Fruit fly (Drosophila melanogaster) whole organism: Measurements from ENCODE around the gene CG14853.

ENCODE experiments used
- CG8478 ChIP-seq: fragments of >200 bp; optimal IDR thresholded peaks from 2 replicates; lab custom pipeline; 2018; ENCODE audit warnings: inconsistent platforms
- Dll ChIP-seq: fragments of >200 bp; optimal IDR thresholded peaks from 2 replicates; lab custom pipeline; 2017
- EcR ChIP-seq, 2 experiments: fragments of >200 bp; optimal IDR thresholded peaks; 2 replicates each; lab custom pipeline; 2017; ENCODE audit warnings: missing biosample characterization in 2 of 2, missing genetic modification characterization in 2 of 2, missing genetic modification reagents in 2 of 2
- pan ChIP-seq: fragments of >200 bp; optimal IDR thresholded peaks from 2 replicates; lab custom pipeline; 2017
- psq ChIP-seq: fragments of >200 bp; optimal IDR thresholded peaks from 2 replicates; lab custom pipeline; 2017
- usp ChIP-seq: fragments of >200 bp; optimal IDR thresholded peaks from 2 replicates; lab custom pipeline; 2017; ENCODE audit warnings: missing biosample characterization, missing genetic modification characterization, mixed read lengths

Gene CG14853

dm6 chr3R:14622571-14622970 is 13.1 kb downstream of the CG14853 start:
- TF ChIP-seq Dll (lab: Kevin White, UChicago) (no peak), psq (no peak), pan (lab: Kevin White, UChicago) (no peak), usp (no peak)

dm6 chr3R:14624088-14624619 is 14.7 kb downstream of the CG14853 start:
- TF ChIP-seq pan (lab: Kevin White, UChicago), result no peak
- no peak for TF ChIP-seq psq
- no peak for TF ChIP-seq usp
- TF ChIP-seq CG8478 (lab: Kevin White, UChicago), result no peak
- no peak for TF ChIP-seq Dll (lab: Kevin White, UChicago)
- no peak for TF ChIP-seq EcR (GFP tag; optimal IDR thresholded peaks at IDR 0.05; lab: Kevin White, UChicago)

dm6 chr3R:14624671-14625070 is 15.2 kb downstream of the CG14853 start:
- TF ChIP-seq EcR (GFP tag; optimal IDR thresholded peaks at IDR 0.05; lab: Kevin White, UChicago) (no peak), Dll (lab: Kevin White, UChicago) (no peak), usp (no peak)

dm6 chr3R:14625215-14626156 is 16.0 kb downstream of the CG14853 start, which contains the start of the genes put and His4r:
put (minus strand) TSS chr3R:14625703.
His4r (plus strand) TSS chr3R:14625755.
- TF ChIP-seq Dll (lab: Kevin White, UChicago) (no peak), psq (no peak), CG8478 (lab: Kevin White, UChicago) (no peak), pan (lab: Kevin White, UChicago) (no peak), EcR (GFP tag; optimal IDR thresholded peaks at IDR 0.05; lab: Kevin White, UChicago) (no peak), usp (no peak)

- TF ChIP-seq EcR (GFP tag; optimal IDR thresholded peaks at IDR 0.05; lab: Kevin White, UChicago) (no peak), Dll (lab: Kevin White, UChicago) (no peak), usp (no peak), pan (lab: Kevin White, UChicago) (no peak), psq (no peak), CG8478 (lab: Kevin White, UChicago) (no peak)
Observed at dm6 chr3R:14626781-14627180, 17.3 kb downstream of the CG14853 start.

dm6 chr3R:14630119-14630623 is 20.7 kb downstream of the CG14853 start, which contains the start of gene Cad88C:
Cad88C (plus strand) TSS chr3R:14630478.
- TF ChIP-seq Dll (lab: Kevin White, UChicago), result no peak
- TF ChIP-seq usp, result no peak
- no peak for TF ChIP-seq CG8478 (lab: Kevin White, UChicago)
- no peak for TF ChIP-seq EcR (GFP tag; optimal IDR thresholded peaks at IDR 0.05; lab: Kevin White, UChicago)
- TF ChIP-seq psq, result no peak
- no peak for TF ChIP-seq pan (lab: Kevin White, UChicago)

dm6 chr3R:14631911-14632310 is 22.5 kb downstream of the CG14853 start:
- TF ChIP-seq CG8478 (lab: Kevin White, UChicago) (no peak), psq (no peak), Dll (lab: Kevin White, UChicago) (no peak), pan (lab: Kevin White, UChicago) (no peak), EcR (GFP tag; optimal IDR thresholded peaks at IDR 0.05; lab: Kevin White, UChicago) (no peak), usp (no peak)

- TF ChIP-seq EcR (GFP tag; optimal IDR thresholded peaks at IDR 0.05; lab: Kevin White, UChicago), result no peak
- no peak for TF ChIP-seq usp
- no peak for TF ChIP-seq Dll (lab: Kevin White, UChicago)
- no peak for TF ChIP-seq pan (lab: Kevin White, UChicago)
- no peak for TF ChIP-seq psq
- no peak for TF ChIP-seq CG8478 (lab: Kevin White, UChicago)
Observed at dm6 chr3R:14642463-14642862, 33.0 kb downstream of the CG14853 start, which contains the start of gene CG7886. CG7886 (minus strand) TSS chr3R:14642563.

dm6 chr3R:14649307-14650239 is 40.1 kb downstream of the CG14853 start:
- TF ChIP-seq psq (peak; percentile 2), EcR (GFP tag; optimal IDR thresholded peaks at IDR 0.05; lab: Kevin White, UChicago) (no peak)

dm6 chr3R:14650367-14650766 is 40.9 kb downstream of the CG14853 start:
- no peak for TF ChIP-seq Dll (lab: Kevin White, UChicago)
- no peak for TF ChIP-seq EcR (GFP tag; optimal IDR thresholded peaks at IDR 0.05; lab: Kevin White, UChicago)
- TF ChIP-seq pan (lab: Kevin White, UChicago), result peak; percentile 38
- TF ChIP-seq usp, result no peak
- no peak for TF ChIP-seq CG8478 (lab: Kevin White, UChicago)
- TF ChIP-seq psq, result no peak

- TF ChIP-seq usp (no peak), EcR (GFP tag; optimal IDR thresholded peaks at IDR 0.05; lab: Kevin White, UChicago) (peak in 1 of 2 experiments; percentile 61)
Observed at dm6 chr3R:14651076-14651662, 41.7 kb downstream of the CG14853 start.
